4 worm cellular contexts compared by ENCODE assay signal in genomic region chrV:1321776-1322175, ce11.
A peak's percentile ranks its signal among the peaks of the same experiment; 100 is the strongest.
TF ChIP-seq lines count a peak whose summit lies in the region.

No protein-coding gene starts in this region.

TF ChIP-seq in whole organism, L1 larva, 84 proteins besides CTCF, POLR2A, EP300 and RAD21:
- TF ChIP-seq nhr-90 (tag; optimal IDR thresholded peaks at IDR 0.05; lab: Kevin White, UChicago; ENCODE audit: poor library complexity) = no peak
- TF ChIP-seq unc-86 (tag; optimal IDR thresholded peaks at IDR 0.05; lab: Kevin White, UChicago) = no peak
- TF ChIP-seq fkh-8 (tag; optimal IDR thresholded peaks at IDR 0.05; lab: Kevin White, UChicago) = no peak
- TF ChIP-seq nhr-47 (tag; optimal IDR thresholded peaks at IDR 0.05; lab: Kevin White, UChicago) = no peak
- TF ChIP-seq nhr-11 (tag; optimal IDR thresholded peaks at IDR 0.05; lab: Kevin White, UChicago) = no peak
- no peak for TF ChIP-seq ets-5 (GFP tag; IDR thresholded peaks at IDR 0.05; lab: Robert Waterston, UW)
- peak in 1 of 3 experiments; percentile 5 for TF ChIP-seq ceh-82 (tag; optimal IDR thresholded peaks at IDR 0.05; lab: Kevin White, UChicago)
- TF ChIP-seq lin-14 (GFP tag; optimal IDR thresholded peaks at IDR 0.05; lab: Kevin White, UChicago) = peak; percentile 71
- no peak for TF ChIP-seq lin-39 (tag; optimal IDR thresholded peaks at IDR 0.05; lab: Kevin White, UChicago)
- TF ChIP-seq irx-1 (tag; optimal IDR thresholded peaks at IDR 0.05; lab: Kevin White, UChicago) = no peak
- TF ChIP-seq fkh-10 (GFP tag; optimal IDR thresholded peaks at IDR 0.05; lab: Kevin White, UChicago) = peak; percentile 19
- no peak for TF ChIP-seq mep-1 (tag; optimal IDR thresholded peaks at IDR 0.05; lab: Kevin White, UChicago)
- TF ChIP-seq ztf-4 (tag; optimal IDR thresholded peaks at IDR 0.05; lab: Kevin White, UChicago) = no peak
TF ChIP-seq in whole organism, L1 larva: peak in this region for 3.

TF ChIP-seq in whole organism, L3 larva, 47 proteins besides CTCF, POLR2A, EP300 and RAD21:
- TF ChIP-seq ztf-4 (tag; optimal IDR thresholded peaks at IDR 0.05; lab: Kevin White, UChicago) (no peak), ceh-16 (tag; optimal IDR thresholded peaks at IDR 0.05; lab: Kevin White, UChicago) (no peak), fkh-10 (GFP tag; optimal IDR thresholded peaks at IDR 0.05; lab: Kevin White, UChicago) (peak; percentile 40)

TF ChIP-seq in whole organism, late embryonic, 69 proteins besides CTCF, POLR2A, EP300 and RAD21:
- TF ChIP-seq unc-42 (tag; optimal IDR thresholded peaks at IDR 0.05; lab: Kevin White, UChicago) (peak; percentile 60), ceh-18 (tag; optimal IDR thresholded peaks at IDR 0.05; lab: Kevin White, UChicago) (no peak)

TF ChIP-seq in whole organism, mixed stage, embryonic, 35 proteins besides CTCF, POLR2A, EP300 and RAD21:
- TF ChIP-seq mab-5 (tag; optimal IDR thresholded peaks at IDR 0.05; lab: Kevin White, UChicago) (no peak), ceh-43 (GFP tag; optimal IDR thresholded peaks at IDR 0.05; lab: Kevin White, UChicago) (no peak), ztf-11 (tag; optimal IDR thresholded peaks at IDR 0.05; lab: Kevin White, UChicago) (no peak), drap-1 (GFP tag; optimal IDR thresholded peaks at IDR 0.05; lab: Kevin White, UChicago) (no peak), ces-1 (GFP tag; optimal IDR thresholded peaks at IDR 0.05; lab: Kevin White, UChicago) (peak; percentile 72), unc-39 (tag; optimal IDR thresholded peaks at IDR 0.05; lab: Kevin White, UChicago) (no peak), nhr-12 (tag; optimal IDR thresholded peaks at IDR 0.05; lab: Kevin White, UChicago) (no peak)
TF ChIP-seq in whole organism, mixed stage, embryonic: peak in this region for 1.

Comparison
In these comparisons a context has a peak if more than half of its experiments do, and no peak if none do; other contexts are left out.
1. Of the 10 proteins assayed by ChIP-seq in both whole organism, L1 larva and whole organism, late embryonic: peak only in whole organism, L1 larva: fkh-10; only in whole organism, late embryonic: none; in both: none; in neither: 9.